Worm (Caenorhabditis elegans): ENCODE data around the gene srx-60.
"Not testable (repeated sequence)": the region's sequence is repeated elsewhere in the genome, so short reads cannot be mapped to it uniquely, and the experiment has no call there.

The srx-60 gene

ce11 chrV:7437985-7438384, 37.3 kb downstream of the srx-60 start, which contains the start of gene F25E5.16:
F25E5.16 (plus strand) TSS chrV:7438285.
- TF ChIP-seq mdl-1 (tag; optimal IDR thresholded peaks at IDR 0.05) (no peak), nhr-25 (tag; optimal IDR thresholded peaks at IDR 0.05) (no peak), nhr-237 (tag; optimal IDR thresholded peaks at IDR 0.05) (no peak), nhr-11 (tag; optimal IDR thresholded peaks at IDR 0.05) (no peak), skn-1 (tag; optimal IDR thresholded peaks at IDR 0.05) (no peak), zag-1 (tag; optimal IDR thresholded peaks at IDR 0.05) (no peak), ceh-82 (tag; optimal IDR thresholded peaks at IDR 0.05) (no peak), gmeb-1 (tag; optimal IDR thresholded peaks at IDR 0.05) (no peak), nhr-10 (tag; optimal IDR thresholded peaks at IDR 0.05) (no peak), lin-39 (tag; optimal IDR thresholded peaks at IDR 0.05) (no peak), Y55F3AM.14 (GFP tag; optimal IDR thresholded peaks at IDR 0.05) (no peak)

- TF ChIP-seq nhr-25 (tag; optimal IDR thresholded peaks at IDR 0.05) (no peak), nhr-11 (tag; optimal IDR thresholded peaks at IDR 0.05) (no peak), ZK546.5 (tag; optimal IDR thresholded peaks at IDR 0.05) (no peak), sem-4 (tag; optimal IDR thresholded peaks at IDR 0.05) (no peak), egl-27 (tag; optimal IDR thresholded peaks at IDR 0.05) (no peak), fos-1 (tag; optimal IDR thresholded peaks at IDR 0.05) (no peak), lin-13 (GFP tag; optimal IDR thresholded peaks at IDR 0.05) (no peak), nhr-10 (tag; optimal IDR thresholded peaks at IDR 0.05) (no peak), ama-1 (optimal IDR thresholded peaks at IDR 0.05) (no peak), nhr-237 (tag; optimal IDR thresholded peaks at IDR 0.05) (no peak), gmeb-1 (tag; optimal IDR thresholded peaks at IDR 0.05) (no peak), ceh-82 (tag; optimal IDR thresholded peaks at IDR 0.05) (no peak)
These were observed 39.1 kb downstream of the srx-60 start, which contains the start of gene try-13 for ce11 chrV:7439807-7440206. try-13 (plus strand) TSS chrV:7440107.

ce11 chrV:7444331-7444730, 43.6 kb downstream of the srx-60 start, which contains the start of gene nhr-141:
nhr-141 (plus strand) TSS chrV:7444661.
- TF ChIP-seq lin-13 (GFP tag; optimal IDR thresholded peaks at IDR 0.05); R02D3.7 (tag; optimal IDR thresholded peaks at IDR 0.05); C34F6.9 (tag; optimal IDR thresholded peaks at IDR 0.05): not testable (repeated sequence)

- TF ChIP-seq sma-9 (GFP tag; optimal IDR thresholded peaks at IDR 0.05) (no peak), sma-9 (tag; optimal IDR thresholded peaks at IDR 0.05) (no peak), nhr-12 (tag; optimal IDR thresholded peaks at IDR 0.05) (no peak), unc-62 (GFP tag; optimal IDR thresholded peaks at IDR 0.05) (no peak), lsy-2 (tag; optimal IDR thresholded peaks at IDR 0.05) (no peak), F13H6.1 (tag; optimal IDR thresholded peaks at IDR 0.05) (no peak), nhr-23 (tag; optimal IDR thresholded peaks at IDR 0.05) (no peak), lin-39 (tag; optimal IDR thresholded peaks at IDR 0.05) (no peak), egl-27 (tag; optimal IDR thresholded peaks at IDR 0.05) (no peak), ztf-11 (tag; optimal IDR thresholded peaks at IDR 0.05) (no peak), elt-3 (tag; optimal IDR thresholded peaks at IDR 0.05) (no peak), gmeb-1 (tag; optimal IDR thresholded peaks at IDR 0.05) (no peak), ZK546.5 (tag; optimal IDR thresholded peaks at IDR 0.05) (no peak), nhr-25 (tag; optimal IDR thresholded peaks at IDR 0.05) (no peak), mab-5 (tag; optimal IDR thresholded peaks at IDR 0.05) (no peak), C34F6.9 (tag; optimal IDR thresholded peaks at IDR 0.05) (no peak), ceh-82 (tag; optimal IDR thresholded peaks at IDR 0.05) (no peak), R02D3.7 (tag; optimal IDR thresholded peaks at IDR 0.05) (no peak), nhr-77 (tag; optimal IDR thresholded peaks at IDR 0.05) (no peak)
These were observed 46.3 kb downstream of the srx-60 start, which contains the start of gene F25E5.5 for ce11 chrV:7446965-7447364. F25E5.5 (plus strand) TSS chrV:7447265.

ce11 chrV:7449303-7449827, 48.7 kb downstream of the srx-60 start, which contains the start of gene try-12:
try-12 (plus strand) TSS chrV:7449353.
- TF ChIP-seq mab-5 (tag; optimal IDR thresholded peaks at IDR 0.05) = no peak
- no peak for TF ChIP-seq nhr-77 (tag; optimal IDR thresholded peaks at IDR 0.05)
- no peak for TF ChIP-seq nhr-21 (tag; optimal IDR thresholded peaks at IDR 0.05)
- TF ChIP-seq sma-9 (GFP tag; optimal IDR thresholded peaks at IDR 0.05) = no peak
- TF ChIP-seq sma-9 (tag; optimal IDR thresholded peaks at IDR 0.05) = no peak
- no peak for TF ChIP-seq nhr-6 (tag; optimal IDR thresholded peaks at IDR 0.05)
- TF ChIP-seq blmp-1 (tag; optimal IDR thresholded peaks at IDR 0.05; ENCODE audit: insufficient read depth) = no peak
